Worm (Caenorhabditis elegans) whole organism, L4 larva: ENCODE results near the gene Y43F8B.12.

Experiments used
- daf-8 ChIP-seq: fragments of 200-800 bp; sonication (Bioruptor generic); IDR thresholded peaks from 2 replicates; pipeline ENCODE4 v1.3.6; 2022; ENCODE audit warnings: missing genetic modification characterization, missing compliant biosample characterization
- mes-2 ChIP-seq: sonication (generic microtip); optimal IDR thresholded peaks from 2 replicates; lab custom pipeline; 2016; ENCODE audit warnings: missing genotype, mild to moderate bottlenecking, missing genetic modification characterization, missing compliant biosample characterization; ENCODE audit not compliant: poor library complexity, severe bottlenecking
- mxl-3 ChIP-seq: fragments of 200-800 bp; sonication (Bioruptor generic); optimal IDR thresholded peaks from 2 replicates; lab custom pipeline; 2018; ENCODE audit warnings: mild to moderate bottlenecking, missing genetic modification characterization, missing compliant biosample characterization

DNA sequence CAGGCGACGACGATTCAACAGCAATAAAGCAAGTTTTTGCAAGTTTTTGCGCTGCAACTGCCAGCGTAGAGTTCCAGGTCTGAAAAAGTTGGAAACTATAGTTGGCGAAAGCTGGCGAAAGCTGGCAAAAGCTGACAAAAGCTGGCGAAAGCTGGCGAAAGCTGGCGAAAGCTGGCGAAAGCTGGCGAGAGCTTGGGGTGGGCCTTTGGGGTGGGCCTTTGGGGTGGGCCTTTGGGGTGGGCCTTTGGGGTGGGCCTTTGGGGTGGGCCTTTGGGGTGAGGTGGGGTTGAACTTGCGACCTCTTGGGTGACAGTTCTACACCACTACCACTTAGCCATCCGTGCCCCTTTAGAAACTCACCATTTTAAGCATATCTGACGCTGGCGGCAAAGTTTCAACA, 27.0 kb downstream of the Y43F8B.12 start:
- no peak for TF ChIP-seq mxl-3 (GFP tag; lab: Kevin White, UChicago)
- no peak for TF ChIP-seq daf-8 (GFP tag; lab: Robert Waterston, UW)
- TF ChIP-seq mes-2 (tag; lab: Kevin White, UChicago), result no peak
